Worm (Caenorhabditis elegans) whole organism, young adult: ENCODE results near the gene knl-3.

Experiments
- D2030.7 ChIP-seq: fragments of 200-800 bp; sonication (Bioruptor generic); IDR thresholded peaks from 2 replicates; pipeline ENCODE4 v1.3.6; 2022; ENCODE audit warnings: missing genetic modification reagents, missing genetic modification characterization, missing compliant biosample characterization
- F22D6.2 ChIP-seq: sonication (generic microtip); optimal IDR thresholded peaks from 2 replicates; lab custom pipeline; 2016; ENCODE audit warnings: mild to moderate bottlenecking, missing genetic modification characterization, missing compliant biosample characterization
- Y79H2A.3 ChIP-seq: fragments of 200-800 bp; sonication (Bioruptor generic); conservative IDR thresholded peaks from 2 replicates; pipeline ENCODE4 v1.3.6; 2022; ENCODE audit warnings: missing genetic modification reagents, missing genetic modification characterization, missing compliant biosample characterization
- ama-1 ChIP-seq, 3 experiments: fragments of 150-350 bp in 1 of 3; sonication (generic microtip) in 2 of 3; optimal IDR thresholded peaks; 2 replicates each; lab custom pipeline; 2014 to 2018; ENCODE audit warnings: missing biosample characterization in 2 of 3, missing genetic modification characterization in 2 of 3, missing genetic modification reagents in 2 of 3
- cebp-1 ChIP-seq, 2 experiments: fragments of 200-800 bp in 1 of 2; sonication (Bioruptor generic) in 1 of 2; sonication (generic microtip) in 1 of 2; IDR thresholded peaks in 1 of 2; optimal IDR thresholded peaks in 1 of 2; 2 replicates each; pipeline versions ENCODE4 v1.3.6 to Lab custom; 2017 to 2022; ENCODE audit warnings: missing compliant biosample characterization in 2 of 2, missing genetic modification characterization in 2 of 2, mild to moderate bottlenecking in 1 of 2, missing genetic modification reagents in 1 of 2, moderate library complexity in 1 of 2
- rcor-1 ChIP-seq: fragments of 200-800 bp; sonication (Bioruptor generic); IDR thresholded peaks from 2 replicates; pipeline ENCODE4 v1.3.6; 2022; ENCODE audit warnings: missing genetic modification reagents, missing genetic modification characterization, missing compliant biosample characterization
- rec-8 ChIP-seq, 2 experiments: sonication (generic microtip); optimal IDR thresholded peaks; 2 replicates each; lab custom pipeline; 2016; ENCODE audit warnings: mild to moderate bottlenecking in 2 of 2, missing genetic modification characterization in 2 of 2, missing genetic modification reagents in 2 of 2, missing genotype in 2 of 2, missing biosample characterization in 1 of 2, missing compliant biosample characterization in 1 of 2, moderate library complexity in 1 of 2

DNA sequence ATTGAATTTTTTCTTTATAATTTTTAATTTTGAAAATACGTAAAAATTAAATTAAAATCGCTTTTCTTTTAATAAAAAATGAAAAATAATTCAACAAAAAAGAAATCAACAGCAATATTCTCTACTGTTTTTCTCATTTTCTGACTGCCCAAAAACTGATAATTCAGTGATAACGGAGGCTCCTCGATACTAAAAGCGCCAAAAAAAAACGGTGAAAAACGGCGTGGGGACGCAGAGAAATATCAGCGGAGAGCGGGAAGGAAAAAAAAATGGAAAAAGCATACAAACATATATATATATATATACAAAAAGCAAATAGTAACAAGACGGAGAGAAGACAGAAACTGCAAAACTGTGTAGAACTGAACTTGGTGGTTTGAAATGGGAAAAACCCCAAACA lies 14.1 kb downstream of the knl-3 start:
- TF ChIP-seq rcor-1 (GFP tag; lab: Robert Waterston, UW) (no peak), cebp-1 (GFP tag; IDR thresholded peaks at IDR 0.05; lab: Robert Waterston, UW) (no peak), cebp-1 (tag; optimal IDR thresholded peaks at IDR 0.05; lab: Kevin White, UChicago) (peak; percentile 32), Y79H2A.3 (GFP tag; lab: Robert Waterston, UW) (no peak), D2030.7 (GFP tag; lab: Robert Waterston, UW) (no peak), rec-8 (tag; optimal IDR thresholded peaks at IDR 0.05; lab: Kevin White, UChicago) (no peak), F22D6.2 (tag; lab: Kevin White, UChicago) (no peak), ama-1 (optimal IDR thresholded peaks at IDR 0.05; lab: Kevin White, UChicago) (no peak), ama-1 (GFP tag; optimal IDR thresholded peaks at IDR 0.05; lab: Kevin White, UChicago) (no peak)
